Fruit fly (Drosophila melanogaster) whole organism, embryonic: Measurements from ENCODE around the gene COX7AL2.

ENCODE experiments used
- BEAF-32 ChIP-seq: fragments of 200-800 bp; sonication (Bioruptor generic); optimal IDR thresholded peaks from 3 replicates; lab custom pipeline; 2017; ENCODE audit warnings: missing biosample characterization, missing genetic modification characterization, mild to moderate bottlenecking, moderate library complexity, missing genetic modification reagents
- CG10321 ChIP-seq: fragments of 200-800 bp; sonication (Bioruptor generic); IDR thresholded peaks from 2 replicates; pipeline ENCODE4 v1.3.6; 2022; ENCODE audit warnings: missing biosample characterization, missing genetic modification characterization
- CG10431 ChIP-seq: fragments of 200-800 bp; sonication (Bioruptor generic); optimal IDR thresholded peaks from 3 replicates; lab custom pipeline; 2018; ENCODE audit warnings: missing biosample characterization, mild to moderate bottlenecking, missing genetic modification characterization
- CG10654 ChIP-seq: fragments of 200-800 bp; sonication (Bioruptor generic); optimal IDR thresholded peaks from 2 replicates; lab custom pipeline; 2016; ENCODE audit warnings: missing biosample characterization, missing genetic modification characterization
- CG12219 ChIP-seq: fragments of 200-800 bp; sonication (Bioruptor generic); optimal IDR thresholded peaks from 3 replicates; lab custom pipeline; 2018; ENCODE audit warnings: missing biosample characterization, mild to moderate bottlenecking, missing genetic modification characterization
- CG12391 ChIP-seq: fragments of 200-800 bp; sonication (Bioruptor generic); optimal IDR thresholded peaks from 3 replicates; lab custom pipeline; 2018; ENCODE audit warnings: missing biosample characterization, mild to moderate bottlenecking, missing genetic modification characterization, moderate library complexity
- CG14050 ChIP-seq: fragments of 200-800 bp; sonication (Bioruptor generic); IDR thresholded peaks from 3 replicates; pipeline ENCODE4 v1.3.6; 2022; ENCODE audit warnings: missing biosample characterization, missing genetic modification characterization
- CG14667 ChIP-seq: fragments of 200-800 bp; sonication (Bioruptor generic); IDR thresholded peaks from 2 replicates; pipeline ENCODE4 v1.3.6; 2022; ENCODE audit warnings: missing biosample characterization, missing genetic modification characterization
- CG15601 ChIP-seq: fragments of 200-800 bp; sonication (Bioruptor generic); optimal IDR thresholded peaks from 3 replicates; lab custom pipeline; 2019; ENCODE audit warnings: missing biosample characterization, mild to moderate bottlenecking, missing genetic modification characterization, moderate library complexity
- CG1602 ChIP-seq: fragments of 200-800 bp; sonication (Bioruptor generic); optimal IDR thresholded peaks from 3 replicates; lab custom pipeline; 2016; ENCODE audit warnings: missing biosample characterization, missing genetic modification characterization
- CG17612 ChIP-seq: fragments of 200-800 bp; sonication (Bioruptor generic); IDR thresholded peaks from 2 replicates; pipeline ENCODE4 v1.3.6; 2022; ENCODE audit warnings: missing biosample characterization, missing genetic modification characterization
- CG17912 ChIP-seq: fragments of 200-800 bp; sonication (Bioruptor generic); optimal IDR thresholded peaks from 2 replicates; lab custom pipeline; 2018; ENCODE audit warnings: missing biosample characterization, mild to moderate bottlenecking, missing genetic modification characterization
- CG31365 ChIP-seq: fragments of 200-800 bp; sonication (Bioruptor generic); optimal IDR thresholded peaks from 2 replicates; lab custom pipeline; 2018; ENCODE audit warnings: missing biosample characterization, mild to moderate bottlenecking, missing genetic modification characterization
- CG3281 ChIP-seq: fragments of 200-800 bp; sonication (Bioruptor generic); optimal IDR thresholded peaks from 3 replicates; lab custom pipeline; 2017; ENCODE audit warnings: missing biosample characterization, mild to moderate bottlenecking, missing genetic modification characterization
- CG3726 ChIP-seq: fragments of 200-800 bp; sonication (Bioruptor generic); IDR thresholded peaks from 3 replicates; pipeline ENCODE4, ENCODE4 v1.3.6; 2022; ENCODE audit warnings: missing biosample characterization, missing genetic modification characterization
- CG4404 ChIP-seq: fragments of 200-800 bp; sonication (Bioruptor generic); IDR thresholded peaks from 2 replicates; pipeline ENCODE4 v1.3.6; 2022; ENCODE audit warnings: missing biosample characterization, missing genetic modification characterization
- CG4820 ChIP-seq: fragments of 200-800 bp; sonication (Bioruptor generic); optimal IDR thresholded peaks from 3 replicates; lab custom pipeline; 2016; ENCODE audit warnings: missing biosample characterization, missing genetic modification characterization
- CG6765 ChIP-seq: fragments of 200-800 bp; sonication (Bioruptor generic); optimal IDR thresholded peaks from 3 replicates; lab custom pipeline; 2017; ENCODE audit warnings: missing biosample characterization, mild to moderate bottlenecking, missing genetic modification characterization
- CG6854 ChIP-seq: fragments of 200-800 bp; sonication (Bioruptor generic); optimal IDR thresholded peaks from 3 replicates; lab custom pipeline; 2017; ENCODE audit warnings: missing biosample characterization, mild to moderate bottlenecking, missing genetic modification characterization
- CG7271 ChIP-seq: fragments of 200-800 bp; sonication (Bioruptor generic); optimal IDR thresholded peaks from 2 replicates; lab custom pipeline; 2018; ENCODE audit warnings: missing biosample characterization, mild to moderate bottlenecking, missing genetic modification characterization, moderate library complexity
- CG7372 ChIP-seq: fragments of 200-800 bp; sonication (Bioruptor generic); IDR thresholded peaks from 2 replicates; pipeline ENCODE4 v1.3.6; 2022; ENCODE audit warnings: missing biosample characterization, missing genetic modification characterization
- CG7987 ChIP-seq: fragments of 200-800 bp; sonication (Bioruptor generic); optimal IDR thresholded peaks from 2 replicates; lab custom pipeline; 2018; ENCODE audit warnings: missing biosample characterization, mild to moderate bottlenecking, missing genetic modification characterization, moderate library complexity
- CG9817 ChIP-seq: fragments of 200-800 bp; sonication (Bioruptor generic); optimal IDR thresholded peaks from 2 replicates; lab custom pipeline; 2018; ENCODE audit warnings: missing biosample characterization, mild to moderate bottlenecking, missing genetic modification characterization, moderate library complexity
- CHES-1-like ChIP-seq: fragments of 200-800 bp; sonication (Bioruptor generic); optimal IDR thresholded peaks from 2 replicates; lab custom pipeline; 2016; ENCODE audit warnings: missing biosample characterization, missing genetic modification characterization
- D19B ChIP-seq: fragments of 200-800 bp; sonication (Bioruptor generic); optimal IDR thresholded peaks from 2 replicates; lab custom pipeline; 2017; ENCODE audit warnings: missing biosample characterization, mild to moderate bottlenecking, missing genetic modification characterization
- Gug ChIP-seq: fragments of 200-800 bp; sonication (Bioruptor generic); IDR thresholded peaks from 4 replicates; pipeline ENCODE4 v1.3.6; 2022; ENCODE audit warnings: missing biosample characterization, missing genetic modification characterization
- Myb ChIP-seq: fragments of 200-800 bp; sonication (Bioruptor generic); optimal IDR thresholded peaks from 2 replicates; lab custom pipeline; 2016; ENCODE audit warnings: missing biosample characterization, missing genetic modification characterization
- NC2β ChIP-seq: fragments of 200-800 bp; sonication (Bioruptor generic); optimal IDR thresholded peaks from 2 replicates; lab custom pipeline; 2016; ENCODE audit warnings: missing biosample characterization, missing genetic modification characterization
- NFAT ChIP-seq: fragments of 200-800 bp; sonication (Bioruptor generic); IDR thresholded peaks from 2 replicates; pipeline ENCODE4 v1.3.6; 2022; ENCODE audit warnings: missing biosample characterization, missing genetic modification characterization
- Poxn ChIP-seq: fragments of 200-800 bp; sonication (Bioruptor generic); IDR thresholded peaks from 2 replicates; pipeline ENCODE4 v1.3.6; 2022; ENCODE audit warnings: missing biosample characterization, missing genetic modification characterization
- Rfx ChIP-seq: fragments of 200-800 bp; sonication (Bioruptor generic); IDR thresholded peaks from 2 replicates; pipeline ENCODE4 v1.3.6; 2022; ENCODE audit warnings: missing biosample characterization, missing genetic modification characterization
- ab ChIP-seq: fragments of 200-800 bp; sonication (Bioruptor generic); optimal IDR thresholded peaks from 2 replicates; lab custom pipeline; 2016; ENCODE audit warnings: missing biosample characterization, missing genetic modification characterization
- caup ChIP-seq: fragments of 200-800 bp; sonication (Bioruptor generic); optimal IDR thresholded peaks from 3 replicates; lab custom pipeline; 2017; ENCODE audit warnings: missing biosample characterization, mild to moderate bottlenecking, missing genetic modification characterization, moderate library complexity; ENCODE audit not compliant: severe bottlenecking
- crol ChIP-seq: fragments of 200-800 bp; sonication (Bioruptor generic); IDR thresholded peaks from 2 replicates; pipeline ENCODE4 v1.3.6; 2022; ENCODE audit warnings: missing biosample characterization, missing genetic modification characterization
- dmrt11E ChIP-seq: fragments of 200-800 bp; sonication (Bioruptor generic); optimal IDR thresholded peaks from 3 replicates; lab custom pipeline; 2018; ENCODE audit warnings: missing biosample characterization, mild to moderate bottlenecking, missing genetic modification characterization, moderate library complexity
- ftz-f1 ChIP-seq: fragments of 200-800 bp; sonication (Bioruptor generic); optimal IDR thresholded peaks from 2 replicates; lab custom pipeline; 2016; ENCODE audit warnings: missing biosample characterization, missing genetic modification characterization
- gce ChIP-seq: fragments of 200-800 bp; sonication (Bioruptor generic); IDR thresholded peaks from 3 replicates; pipeline ENCODE4 v1.3.6; 2022; ENCODE audit warnings: missing biosample characterization, missing genetic modification characterization
- grau ChIP-seq: fragments of 200-800 bp; optimal IDR thresholded peaks from 3 replicates; lab custom pipeline; 2019; ENCODE audit warnings: missing biosample characterization, mild to moderate bottlenecking, missing genetic modification characterization, moderate library complexity
- hbn ChIP-seq: fragments of 200-800 bp; sonication (Bioruptor generic); IDR thresholded peaks from 2 replicates; pipeline ENCODE4 v1.3.6; 2022; ENCODE audit warnings: missing biosample characterization, missing genetic modification characterization; ENCODE audit not compliant: partially characterized antibody
- lola ChIP-seq, 3 experiments: fragments of >200 bp in 2 of 3; fragments of 200-800 bp in 1 of 3; sonication (Bioruptor generic) in 1 of 3; optimal IDR thresholded peaks; 2 replicates each; lab custom pipeline; 2017 to 2019; ENCODE audit warnings: missing biosample characterization in 3 of 3, missing genetic modification characterization in 3 of 3, mild to moderate bottlenecking in 1 of 3, moderate library complexity in 1 of 3
- pb ChIP-seq: fragments of 200-800 bp; sonication (Bioruptor generic); optimal IDR thresholded peaks from 3 replicates; lab custom pipeline; 2016; ENCODE audit warnings: missing biosample characterization, missing genetic modification characterization
- pho ChIP-seq: fragments of 200-800 bp; sonication (Bioruptor generic); optimal IDR thresholded peaks from 2 replicates; lab custom pipeline; 2016; ENCODE audit warnings: missing biosample characterization, missing genetic modification characterization
- pum ChIP-seq: fragments of 200-800 bp; sonication (Bioruptor generic); optimal IDR thresholded peaks from 2 replicates; lab custom pipeline; 2016; ENCODE audit warnings: missing biosample characterization, missing genetic modification characterization
- pzg ChIP-seq: fragments of 200-800 bp; sonication (Bioruptor generic); optimal IDR thresholded peaks from 3 replicates; lab custom pipeline; 2018; ENCODE audit warnings: missing biosample characterization, mild to moderate bottlenecking, missing genetic modification characterization, moderate library complexity
- sc ChIP-seq, 3 experiments: fragments of >200 bp in 2 of 3; fragments of 200-800 bp in 1 of 3; sonication (Bioruptor generic) in 1 of 3; optimal IDR thresholded peaks; 2 replicates in 2 of 3; 3 replicates in 1 of 3; lab custom pipeline; 2017; ENCODE audit warnings: mild to moderate bottlenecking in 1 of 3, missing biosample characterization in 1 of 3, missing genetic modification characterization in 1 of 3, missing genetic modification reagents in 1 of 3
- schlank ChIP-seq: fragments of 200-800 bp; sonication (Bioruptor generic); optimal IDR thresholded peaks from 2 replicates; lab custom pipeline; 2018; ENCODE audit warnings: missing biosample characterization, mild to moderate bottlenecking, missing genetic modification characterization
- tap ChIP-seq: fragments of 200-800 bp; optimal IDR thresholded peaks from 3 replicates; lab custom pipeline; 2019; ENCODE audit warnings: missing biosample characterization, mild to moderate bottlenecking, missing genetic modification characterization, moderate library complexity
- tgo ChIP-seq: fragments of 200-800 bp; sonication (Bioruptor generic); IDR thresholded peaks from 3 replicates; pipeline ENCODE4 v1.3.6; 2022; ENCODE audit warnings: missing biosample characterization, missing genetic modification characterization
- trh ChIP-seq: fragments of 200-800 bp; sonication (Bioruptor generic); optimal IDR thresholded peaks from 2 replicates; lab custom pipeline; 2016; ENCODE audit warnings: missing biosample characterization, missing genetic modification characterization
- zf30C ChIP-seq: fragments of 200-800 bp; sonication (Bioruptor generic); optimal IDR thresholded peaks from 3 replicates; lab custom pipeline; 2018; ENCODE audit warnings: missing biosample characterization, mild to moderate bottlenecking, missing genetic modification characterization
- zfh2 ChIP-seq: fragments of 200-800 bp; sonication (Bioruptor generic); optimal IDR thresholded peaks from 2 replicates; lab custom pipeline; 2016; ENCODE audit warnings: missing biosample characterization, missing genetic modification characterization

COX7AL2 gene

DNA sequence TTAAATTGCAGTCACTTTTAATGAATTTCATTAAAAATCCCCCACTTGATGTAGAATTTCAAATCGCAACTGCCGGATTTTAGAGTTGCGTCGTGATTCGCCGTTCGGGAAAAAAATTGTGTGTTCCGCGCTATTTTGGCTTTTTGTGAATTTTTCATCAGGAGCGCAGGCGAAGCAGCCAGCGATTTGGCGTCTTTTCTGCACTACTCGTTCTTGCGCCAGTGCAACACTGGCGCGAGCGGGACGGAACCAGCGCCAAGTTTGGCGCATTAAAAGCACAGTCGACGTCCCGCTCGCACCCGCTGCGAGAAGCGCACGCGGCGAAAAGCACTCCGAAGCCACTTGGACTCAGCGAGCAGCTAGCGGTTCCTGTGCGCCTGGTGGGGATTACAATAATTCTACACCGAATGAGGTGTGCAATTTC, 4.3 kb downstream of the COX7AL2 start (continued):
- peak; percentile 95 for TF ChIP-seq ftz-f1 (GFP tag; lab: Kevin White, UChicago)
- TF ChIP-seq CHES-1-like = peak; percentile 3
- TF ChIP-seq pzg (GFP tag; lab: Kevin White, UChicago) = peak; percentile 79
- TF ChIP-seq CG4404 (GFP tag; lab: Robert Waterston, UW) = no peak
- TF ChIP-seq trh (GFP tag; lab: Kevin White, UChicago) = no peak
- TF ChIP-seq tap (tag; lab: Kevin White, UChicago) = no peak
- TF ChIP-seq CG4820 (GFP tag; lab: Kevin White, UChicago) = no peak
- TF ChIP-seq zfh2 (GFP tag; lab: Kevin White, UChicago) = no peak
- peak; percentile 25 for TF ChIP-seq CG12219 (GFP tag; lab: Kevin White, UChicago)
- TF ChIP-seq sc (optimal IDR thresholded peaks at IDR 0.05; lab: Kevin White, UChicago) = no peak
- TF ChIP-seq sc (GFP tag; optimal IDR thresholded peaks at IDR 0.05; lab: Kevin White, UChicago) = no peak
- no peak for TF ChIP-seq gce
- TF ChIP-seq zf30C (GFP tag; lab: Kevin White, UChicago) = peak; percentile 59
- no peak for TF ChIP-seq tgo (GFP tag; lab: Robert Waterston, UW)
- TF ChIP-seq BEAF-32 = peak; percentile 59
- peak; percentile 25 for TF ChIP-seq CG3281 (GFP tag; lab: Kevin White, UChicago)
- TF ChIP-seq hbn (GFP tag; lab: Robert Waterston, UW) = no peak
- TF ChIP-seq CG3726 = no peak
- TF ChIP-seq CG1602 (GFP tag; lab: Kevin White, UChicago) = no peak
- TF ChIP-seq CG10431 (GFP tag; lab: Kevin White, UChicago) = peak; percentile 42
- TF ChIP-seq CG7987 (GFP tag; lab: Kevin White, UChicago) = peak; percentile 70
- peak; percentile 98 for TF ChIP-seq Myb (GFP tag; lab: Kevin White, UChicago)
- no peak for TF ChIP-seq CG17612 (GFP tag; lab: Robert Waterston, UW)
- TF ChIP-seq CG12391 (tag; lab: Kevin White, UChicago) = peak; percentile 24
- peak; percentile 47 for TF ChIP-seq grau
- no peak for TF ChIP-seq Gug (GFP tag; lab: Robert Waterston, UW)
- peak; percentile 21 for TF ChIP-seq NC2β (GFP tag; lab: Kevin White, UChicago)
- peak; percentile 65 for TF ChIP-seq CG15601 (tag; lab: Kevin White, UChicago)
- no peak for TF ChIP-seq CG10321 (GFP tag; lab: Robert Waterston, UW)
- TF ChIP-seq pho (GFP tag; lab: Kevin White, UChicago) = peak; percentile 26
- peak; percentile 84 for TF ChIP-seq CG17912 (GFP tag; lab: Kevin White, UChicago)
- TF ChIP-seq caup = peak; percentile 53
- TF ChIP-seq pb (GFP tag; lab: Kevin White, UChicago) = peak; percentile 80
- TF ChIP-seq dmrt11E (tag; lab: Kevin White, UChicago) = no peak
- peak; percentile 11 for TF ChIP-seq CG9817 (tag; lab: Kevin White, UChicago)
- TF ChIP-seq pum (GFP tag; lab: Kevin White, UChicago) = no peak
- no peak for TF ChIP-seq CG10654 (GFP tag; lab: Kevin White, UChicago)
- TF ChIP-seq CG7372 (GFP tag; lab: Robert Waterston, UW) = no peak
- no peak for TF ChIP-seq lola (GFP tag; optimal IDR thresholded peaks at IDR 0.05; lab: Kevin White, UChicago)
- TF ChIP-seq CG6765 = no peak
- no peak for TF ChIP-seq Poxn
- no peak for TF ChIP-seq Rfx (GFP tag; lab: Robert Waterston, UW)
- TF ChIP-seq CG14667 (GFP tag; lab: Robert Waterston, UW) = no peak
- TF ChIP-seq CG14050 (GFP tag; lab: Robert Waterston, UW) = no peak
- no peak for TF ChIP-seq NFAT (GFP tag; lab: Robert Waterston, UW)
- no peak for TF ChIP-seq CG7271
- no peak for TF ChIP-seq crol (GFP tag; lab: Robert Waterston, UW)
- peak; percentile 52 for TF ChIP-seq CG31365 (tag; lab: Kevin White, UChicago)
- no peak for TF ChIP-seq ab
- peak; percentile 53 for TF ChIP-seq CG6854 (GFP tag; lab: Kevin White, UChicago)
- no peak for TF ChIP-seq D19B (GFP tag; lab: Kevin White, UChicago)
- TF ChIP-seq schlank (tag; lab: Kevin White, UChicago) = peak; percentile 59
